Fruit fly (Drosophila melanogaster) whole organism, embryonic: ENCODE data around the gene Aps.

Source experiments
- Abd-B ChIP-seq: fragments of 200-800 bp; sonication (Bioruptor generic); optimal IDR thresholded peaks from 2 replicates; lab custom pipeline; 2018; ENCODE audit warnings: missing biosample characterization, mild to moderate bottlenecking, missing genetic modification characterization, moderate library complexity
- Bteb2 ChIP-seq: fragments of 200-800 bp; sonication (Bioruptor generic); optimal IDR thresholded peaks from 2 replicates; lab custom pipeline; 2016; ENCODE audit warnings: missing biosample characterization, missing genetic modification characterization
- CG10274 ChIP-seq: fragments of 200-800 bp; sonication (Bioruptor generic); optimal IDR thresholded peaks from 3 replicates; lab custom pipeline; 2017; ENCODE audit warnings: missing biosample characterization, mild to moderate bottlenecking, missing genetic modification characterization
- CG10565 ChIP-seq: fragments of 200-800 bp; sonication (Bioruptor generic); optimal IDR thresholded peaks from 3 replicates; lab custom pipeline; 2016; ENCODE audit warnings: missing biosample characterization, mild to moderate bottlenecking, missing genetic modification characterization
- CG11695 ChIP-seq: fragments of 200-800 bp; sonication (Bioruptor generic); IDR thresholded peaks from 3 replicates; pipeline ENCODE4 v1.3.6; 2022; ENCODE audit warnings: missing biosample characterization, missing genetic modification characterization
- CG13123 ChIP-seq: fragments of 200-800 bp; sonication (Bioruptor generic); optimal IDR thresholded peaks from 2 replicates; lab custom pipeline; 2016; ENCODE audit warnings: missing biosample characterization, missing genetic modification characterization
- CG14441 ChIP-seq: fragments of 200-800 bp; sonication (Bioruptor generic); IDR thresholded peaks from 2 replicates; pipeline ENCODE4 v1.3.6; 2022; ENCODE audit warnings: missing biosample characterization, missing genetic modification characterization
- CG15269 ChIP-seq: fragments of 200-800 bp; sonication (Bioruptor generic); optimal IDR thresholded peaks from 2 replicates; lab custom pipeline; 2018; ENCODE audit warnings: missing biosample characterization, mild to moderate bottlenecking, missing genetic modification characterization, moderate library complexity
- CG1647 ChIP-seq: fragments of 200-800 bp; sonication (Bioruptor generic); optimal IDR thresholded peaks from 3 replicates; lab custom pipeline; 2016; ENCODE audit warnings: missing biosample characterization, missing genetic modification characterization
- CG18619 ChIP-seq: fragments of 200-800 bp; sonication (Bioruptor generic); optimal IDR thresholded peaks from 3 replicates; lab custom pipeline; 2017; ENCODE audit warnings: missing biosample characterization, mild to moderate bottlenecking, missing genetic modification characterization
- CG2120 ChIP-seq: fragments of 200-800 bp; sonication (Bioruptor generic); optimal IDR thresholded peaks from 3 replicates; lab custom pipeline; 2016; ENCODE audit warnings: missing biosample characterization, missing genetic modification characterization
- CG2678 ChIP-seq: fragments of 200-800 bp; sonication (Bioruptor generic); optimal IDR thresholded peaks from 3 replicates; lab custom pipeline; 2019; ENCODE audit warnings: missing biosample characterization, mild to moderate bottlenecking, missing genetic modification characterization, moderate library complexity
- CG3065 ChIP-seq: fragments of 200-800 bp; sonication (Bioruptor generic); optimal IDR thresholded peaks from 2 replicates; lab custom pipeline; 2016; ENCODE audit warnings: missing biosample characterization, missing genetic modification characterization
- CG3838 ChIP-seq: fragments of 200-800 bp; sonication (Bioruptor generic); optimal IDR thresholded peaks from 3 replicates; lab custom pipeline; 2016; ENCODE audit warnings: missing biosample characterization, missing genetic modification characterization
- CG3847 ChIP-seq: fragments of 200-800 bp; sonication (Bioruptor generic); IDR thresholded peaks from 2 replicates; pipeline ENCODE4 v1.3.6; 2022; ENCODE audit warnings: missing biosample characterization, missing genetic modification characterization
- CG4730 ChIP-seq: fragments of 200-800 bp; sonication (Bioruptor generic); IDR thresholded peaks from 2 replicates; pipeline ENCODE4 v1.3.6; 2022; ENCODE audit warnings: missing biosample characterization, missing genetic modification characterization
- CG5180 ChIP-seq: fragments of 200-800 bp; sonication (Bioruptor generic); optimal IDR thresholded peaks from 3 replicates; lab custom pipeline; 2017; ENCODE audit warnings: missing biosample characterization, missing genetic modification characterization, mild to moderate bottlenecking, moderate library complexity, missing genetic modification reagents
- CG8089 ChIP-seq: fragments of 200-800 bp; sonication (Bioruptor generic); optimal IDR thresholded peaks from 3 replicates; lab custom pipeline; 2016; ENCODE audit warnings: missing biosample characterization, missing genetic modification characterization
- CoRest ChIP-seq: fragments of 200-800 bp; sonication (Bioruptor generic); optimal IDR thresholded peaks from 3 replicates; lab custom pipeline; 2018; ENCODE audit warnings: missing biosample characterization, mild to moderate bottlenecking, missing genetic modification characterization, moderate library complexity
- Dek ChIP-seq: fragments of 200-800 bp; sonication (Bioruptor generic); optimal IDR thresholded peaks from 3 replicates; lab custom pipeline; 2019; ENCODE audit warnings: missing biosample characterization, mild to moderate bottlenecking, missing genetic modification characterization, moderate library complexity
- Dip2 ChIP-seq: fragments of 200-800 bp; sonication (Bioruptor generic); IDR thresholded peaks from 2 replicates; pipeline ENCODE4 v1.3.6; 2022; ENCODE audit warnings: missing biosample characterization, missing genetic modification characterization
- Dip3 ChIP-seq: fragments of 200-800 bp; sonication (Bioruptor generic); optimal IDR thresholded peaks from 3 replicates; lab custom pipeline; 2016; ENCODE audit warnings: missing biosample characterization, missing genetic modification characterization
- Dp ChIP-seq: fragments of 200-800 bp; sonication (Bioruptor generic); optimal IDR thresholded peaks from 2 replicates; lab custom pipeline; 2018; ENCODE audit warnings: missing biosample characterization, mild to moderate bottlenecking, missing genetic modification characterization, moderate library complexity
- E2f2 ChIP-seq: fragments of 200-800 bp; sonication (Bioruptor generic); IDR thresholded peaks from 2 replicates; pipeline ENCODE4 v1.3.6; 2022; ENCODE audit warnings: missing biosample characterization, missing genetic modification characterization
- H15 ChIP-seq: fragments of 200-800 bp; sonication (Bioruptor generic); IDR thresholded peaks from 3 replicates; pipeline ENCODE4 v1.3.6; 2022; ENCODE audit warnings: missing biosample characterization, missing genetic modification characterization
- HLHmδ ChIP-seq: fragments of 200-800 bp; sonication (Bioruptor generic); optimal IDR thresholded peaks from 2 replicates; lab custom pipeline; 2018; ENCODE audit warnings: missing biosample characterization, mild to moderate bottlenecking, missing genetic modification characterization, moderate library complexity
- HmgZ ChIP-seq: fragments of 200-800 bp; sonication (Bioruptor generic); optimal IDR thresholded peaks from 2 replicates; lab custom pipeline; 2018; ENCODE audit warnings: missing biosample characterization, mild to moderate bottlenecking, missing genetic modification characterization
- Meics ChIP-seq: fragments of 200-800 bp; sonication (Bioruptor generic); optimal IDR thresholded peaks from 2 replicates; lab custom pipeline; 2017; ENCODE audit warnings: missing biosample characterization, mild to moderate bottlenecking, missing genetic modification characterization
- Nf-YC ChIP-seq: fragments of 200-800 bp; optimal IDR thresholded peaks from 3 replicates; lab custom pipeline; 2019; ENCODE audit warnings: missing biosample characterization, mild to moderate bottlenecking, missing genetic modification characterization, moderate library complexity
- Oaz ChIP-seq: fragments of 200-800 bp; sonication (Bioruptor generic); IDR thresholded peaks from 2 replicates; pipeline ENCODE4 v1.3.6; 2022; ENCODE audit warnings: missing biosample characterization, missing genetic modification characterization
- Sry-δ ChIP-seq: fragments of 200-800 bp; sonication (Bioruptor generic); optimal IDR thresholded peaks from 2 replicates; lab custom pipeline; 2016; ENCODE audit warnings: missing biosample characterization, missing genetic modification characterization
- Trl ChIP-seq, 3 experiments: fragments of >200 bp in 2 of 3; fragments of 200-800 bp in 1 of 3; sonication (Bioruptor generic) in 1 of 3; optimal IDR thresholded peaks; 2 replicates in 1 of 3; 3 replicates in 2 of 3; lab custom pipeline; 2016 to 2017; ENCODE audit warnings: missing biosample characterization in 1 of 3, missing genetic modification characterization in 1 of 3
- Vsx1 ChIP-seq: fragments of 200-800 bp; sonication (Bioruptor generic); optimal IDR thresholded peaks from 2 replicates; lab custom pipeline; 2017; ENCODE audit warnings: missing biosample characterization, mild to moderate bottlenecking, missing genetic modification characterization, missing genetic modification reagents
- ap ChIP-seq: fragments of 200-800 bp; sonication (Bioruptor generic); IDR thresholded peaks from 2 replicates; pipeline ENCODE4 v1.3.6; 2022; ENCODE audit warnings: missing biosample characterization, missing genetic modification characterization
- ase ChIP-seq: fragments of 200-800 bp; sonication (Bioruptor generic); IDR thresholded peaks from 3 replicates; pipeline ENCODE4 v1.3.6; 2022; ENCODE audit warnings: missing biosample characterization, missing genetic modification characterization
- chif ChIP-seq, 2 experiments: fragments of 200-800 bp; sonication (Bioruptor generic); optimal IDR thresholded peaks; 3 replicates each; lab custom pipeline; 2016; ENCODE audit warnings: missing biosample characterization in 2 of 2, missing genetic modification characterization in 2 of 2
- ewg ChIP-seq: fragments of 200-800 bp; sonication (Bioruptor generic); optimal IDR thresholded peaks from 3 replicates; lab custom pipeline; 2017; ENCODE audit warnings: mild to moderate bottlenecking, missing biosample characterization, missing genetic modification reagents, missing genetic modification characterization
- fd64A ChIP-seq: fragments of 200-800 bp; sonication (Bioruptor generic); optimal IDR thresholded peaks from 3 replicates; lab custom pipeline; 2018; ENCODE audit warnings: missing biosample characterization, mild to moderate bottlenecking, missing genetic modification characterization
- gt ChIP-seq: fragments of 200-800 bp; sonication (Bioruptor generic); IDR thresholded peaks from 2 replicates; pipeline ENCODE4 v1.3.6; 2022; ENCODE audit warnings: missing biosample characterization, missing genetic modification characterization
- hbn ChIP-seq: fragments of 200-800 bp; sonication (Bioruptor generic); IDR thresholded peaks from 2 replicates; pipeline ENCODE4 v1.3.6; 2022; ENCODE audit warnings: missing biosample characterization, missing genetic modification characterization; ENCODE audit not compliant: partially characterized antibody
- hkb ChIP-seq, 2 experiments: fragments of 200-800 bp in 1 of 2; fragments of >200 bp in 1 of 2; sonication (Bioruptor generic) in 1 of 2; IDR thresholded peaks in 1 of 2; optimal IDR thresholded peaks in 1 of 2; 2 replicates each; pipeline versions ENCODE4 v1.3.6 to Lab custom; 2017 to 2022; ENCODE audit warnings: missing biosample characterization in 1 of 2, missing genetic modification characterization in 1 of 2
- inv ChIP-seq: fragments of 200-800 bp; sonication (Bioruptor generic); IDR thresholded peaks from 2 replicates; pipeline ENCODE4 v1.3.6; 2022; ENCODE audit warnings: missing biosample characterization, missing genetic modification characterization; ENCODE audit not compliant: partially characterized antibody
- jigr1 ChIP-seq: fragments of 200-800 bp; sonication (Bioruptor generic); IDR thresholded peaks from 3 replicates; pipeline ENCODE4 v1.3.6; 2022; ENCODE audit warnings: missing biosample characterization, missing genetic modification characterization
- ken ChIP-seq: fragments of 200-800 bp; sonication (Bioruptor generic); IDR thresholded peaks from 3 replicates; pipeline ENCODE4 v1.3.6; 2022; ENCODE audit warnings: missing biosample characterization, missing genetic modification characterization
- mam ChIP-seq: fragments of 200-800 bp; sonication (Bioruptor generic); optimal IDR thresholded peaks from 3 replicates; lab custom pipeline; 2016; ENCODE audit warnings: missing biosample characterization, missing genetic modification characterization
- odd ChIP-seq: fragments of 200-800 bp; sonication (Bioruptor generic); optimal IDR thresholded peaks from 2 replicates; lab custom pipeline; 2017; ENCODE audit warnings: missing biosample characterization, mild to moderate bottlenecking, missing genetic modification characterization
- pan ChIP-seq, 4 experiments: fragments of >200 bp in 3 of 4; fragments of 200-800 bp in 1 of 4; sonication (Bioruptor generic) in 1 of 4; optimal IDR thresholded peaks in 3 of 4; IDR thresholded peaks in 1 of 4; 2 replicates each; pipeline versions ENCODE4 v1.3.6 to Lab custom; 2017 to 2022; ENCODE audit warnings: missing biosample characterization in 2 of 4, missing genetic modification characterization in 2 of 4, mixed read lengths in 1 of 4
- z ChIP-seq: fragments of 200-800 bp; sonication (Bioruptor generic); IDR thresholded peaks from 3 replicates; pipeline ENCODE4 v1.3.6; 2022; ENCODE audit warnings: missing biosample characterization, missing genetic modification characterization

Gene Aps

DNA sequence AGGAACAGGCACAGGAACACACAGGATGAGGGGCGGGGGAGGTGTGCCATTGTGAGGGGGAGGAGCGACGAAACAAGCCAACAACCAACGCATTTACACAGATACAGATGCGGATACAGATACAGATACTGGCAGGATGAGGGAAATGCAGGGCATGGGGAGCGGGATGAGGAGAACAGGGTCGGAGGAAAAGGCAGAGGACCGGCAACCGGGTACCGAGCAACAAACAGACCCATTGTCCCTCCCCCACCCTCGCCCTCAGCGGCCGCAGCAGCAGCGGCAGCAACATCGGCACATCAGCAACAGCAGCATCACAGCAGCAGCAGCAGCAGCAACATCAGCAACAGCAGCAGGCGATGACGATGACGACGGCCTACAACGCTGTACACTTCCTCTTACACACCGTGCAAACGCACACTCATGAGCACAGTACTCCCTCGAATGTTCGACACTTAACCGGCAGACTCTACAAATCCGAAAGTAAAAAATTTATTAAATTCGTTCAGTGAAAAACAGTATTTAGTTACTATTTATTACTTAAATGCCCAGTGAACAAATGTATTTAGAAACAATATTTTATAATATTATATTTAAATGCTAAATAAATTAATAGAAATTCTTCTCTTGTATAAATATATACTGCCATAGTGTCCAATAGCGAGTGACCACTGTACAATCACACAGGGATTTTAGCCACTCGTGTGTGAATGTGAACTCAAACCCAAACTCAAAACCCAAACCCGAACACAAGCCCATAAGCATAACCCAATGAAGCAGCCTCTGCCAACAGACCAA lies 43.3 kb downstream of the Aps start (continued):
- no peak for TF ChIP-seq Dp (GFP tag; lab: Kevin White, UChicago)
- no peak for TF ChIP-seq pan (optimal IDR thresholded peaks at IDR 0.05; lab: Kevin White, UChicago)
- TF ChIP-seq pan (GFP tag; optimal IDR thresholded peaks at IDR 0.05 in 1 of 2, IDR thresholded peaks at IDR 0.05 in 1 of 2) = peak in 1 of 2 experiments; percentile 90
- TF ChIP-seq Vsx1 (GFP tag; lab: Kevin White, UChicago) = peak; percentile 76
- TF ChIP-seq CG15269 (tag; lab: Kevin White, UChicago) = peak; percentile 89
- TF ChIP-seq CG8089 (GFP tag; lab: Kevin White, UChicago) = no peak
- TF ChIP-seq ken (GFP tag; lab: Robert Waterston, UW) = peak; percentile 86
- TF ChIP-seq hbn (GFP tag; lab: Robert Waterston, UW) = no peak
- peak; percentile 88 for TF ChIP-seq Meics (GFP tag; lab: Kevin White, UChicago)
- TF ChIP-seq Dip3 = peak; percentile 12
- TF ChIP-seq fd64A (GFP tag; lab: Kevin White, UChicago) = no peak
- peak; percentile 75 for TF ChIP-seq HmgZ (tag; lab: Kevin White, UChicago)
- no peak; the same call in 1 of the 2 replicates for TF ChIP-seq Dip2
- TF ChIP-seq Nf-YC (tag; lab: Kevin White, UChicago) = peak; percentile 78
- no peak for TF ChIP-seq CG1647 (GFP tag; lab: Kevin White, UChicago)
- TF ChIP-seq CG3838 = no peak
- TF ChIP-seq CG5180 = peak; percentile 54
- TF ChIP-seq Trl (optimal IDR thresholded peaks at IDR 0.05; lab: Kevin White, UChicago) = no peak
- TF ChIP-seq Trl (GFP tag; optimal IDR thresholded peaks at IDR 0.05; lab: Kevin White, UChicago) = no peak
- TF ChIP-seq CG2120 = peak; percentile 68
- TF ChIP-seq CG3847 (GFP tag; lab: Robert Waterston, UW) = peak; percentile 84
- TF ChIP-seq z (GFP tag; lab: Robert Waterston, UW) = peak; percentile 67
- peak; percentile 31 for TF ChIP-seq CG10565
- peak; percentile 17 for TF ChIP-seq Bteb2 (GFP tag; lab: Kevin White, UChicago)
- TF ChIP-seq CoRest (tag; lab: Kevin White, UChicago) = peak; percentile 93
- TF ChIP-seq jigr1 (GFP tag; lab: Robert Waterston, UW) = peak; percentile 70; the same call in 2 of the 3 replicates
- TF ChIP-seq H15 (GFP tag; lab: Robert Waterston, UW) = peak; percentile 74
- TF ChIP-seq Sry-δ (GFP tag; lab: Kevin White, UChicago) = no peak
- peak; percentile 76 for TF ChIP-seq ewg
- peak; percentile 76 for TF ChIP-seq CG4730 (GFP tag; lab: Robert Waterston, UW)
- no peak for TF ChIP-seq gt (GFP tag; lab: Robert Waterston, UW)
- TF ChIP-seq Oaz (GFP tag; lab: Robert Waterston, UW) = peak; percentile 40
- TF ChIP-seq CG10274 (GFP tag; lab: Kevin White, UChicago) = peak; percentile 61
- peak; percentile 82 for TF ChIP-seq odd (GFP tag; lab: Kevin White, UChicago)
- TF ChIP-seq mam (GFP tag; lab: Kevin White, UChicago) = peak; percentile 35
- TF ChIP-seq ap (GFP tag; lab: Robert Waterston, UW) = peak; percentile 77
- TF ChIP-seq CG2678 (tag; lab: Kevin White, UChicago) = peak; percentile 95
- TF ChIP-seq Abd-B = peak; percentile 84
- peak; percentile 83 for TF ChIP-seq Dek (tag; lab: Kevin White, UChicago)
- peak; percentile 71 for TF ChIP-seq CG3065 (GFP tag; lab: Kevin White, UChicago)
- TF ChIP-seq inv (GFP tag; lab: Robert Waterston, UW) = no peak
- TF ChIP-seq CG11695 (GFP tag; lab: Robert Waterston, UW) = peak; percentile 88
- TF ChIP-seq chif (GFP tag; optimal IDR thresholded peaks at IDR 0.05; lab: Kevin White, UChicago) = peak in 1 of 2 experiments; percentile 20
- peak; percentile 73 for TF ChIP-seq ase (GFP tag; lab: Robert Waterston, UW)
- TF ChIP-seq hkb (optimal IDR thresholded peaks at IDR 0.05; lab: Kevin White, UChicago) = no peak
- TF ChIP-seq hkb (GFP tag; IDR thresholded peaks at IDR 0.05; lab: Robert Waterston, UW) = peak; percentile 90
- TF ChIP-seq E2f2 = peak; percentile 66
- no peak for TF ChIP-seq HLHmδ
- TF ChIP-seq CG14441 (GFP tag; lab: Robert Waterston, UW) = peak; percentile 76
- peak; percentile 78 for TF ChIP-seq CG18619 (GFP tag; lab: Kevin White, UChicago)
- peak; percentile 45 for TF ChIP-seq CG13123 (GFP tag; lab: Kevin White, UChicago)
